Fruit fly (Drosophila melanogaster): ENCODE measurements around the gene CG13258.

DNA sequence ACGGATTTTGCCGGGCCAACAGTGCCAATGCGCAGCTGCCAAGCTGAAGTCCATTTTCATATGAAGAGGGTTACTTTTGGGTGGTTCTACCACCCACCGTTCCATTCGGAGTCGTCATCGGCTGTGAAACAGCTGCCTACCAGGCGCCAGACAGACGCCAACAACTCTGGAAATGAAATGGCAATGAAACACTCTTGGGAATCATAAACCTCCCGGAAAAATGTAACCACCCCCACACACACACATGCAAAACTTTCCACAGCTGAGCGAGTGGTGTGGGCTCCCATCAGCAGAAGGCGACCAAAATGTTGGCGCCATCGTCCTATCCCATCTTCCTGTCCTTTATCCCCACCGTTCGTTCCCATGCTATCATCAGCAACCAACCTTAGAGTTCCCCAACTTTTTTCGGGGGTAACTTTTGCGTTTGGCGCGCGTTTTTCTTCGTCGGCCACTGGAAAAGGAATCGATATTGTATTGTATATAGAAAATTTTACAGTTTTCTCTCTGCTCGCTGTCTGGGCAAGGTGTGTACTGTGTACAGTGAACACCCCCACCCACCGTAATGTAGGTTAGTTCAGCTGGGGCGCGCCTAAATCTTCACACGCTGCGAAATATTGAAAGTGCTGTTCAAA lies 17.5 kb downstream of the CG13258 start:
- TF ChIP-seq insv (optimal IDR thresholded peaks at IDR 0.05) (no peak), psq (optimal IDR thresholded peaks at IDR 0.05) (no peak), ttk (optimal IDR thresholded peaks at IDR 0.05) (no peak), Myc (optimal IDR thresholded peaks at IDR 0.05) (no peak), Sin3A (optimal IDR thresholded peaks at IDR 0.05) (no peak)

Data from Kc167 (cell line).